Worm (Caenorhabditis elegans) whole organism, L4 larva: ENCODE data around the gene stdh-3.

Experiments
- ZK546.5 ChIP-seq, 2 experiments: sonication (generic microtip); optimal IDR thresholded peaks; 2 replicates each; lab custom pipeline; 2017; ENCODE audit warnings: missing biosample characterization in 2 of 2, missing genetic modification characterization in 2 of 2
- ceh-62 ChIP-seq: sonication (generic microtip); optimal IDR thresholded peaks from 2 replicates; lab custom pipeline; 2017; ENCODE audit warnings: missing biosample characterization, missing genetic modification characterization
- ceh-82 ChIP-seq: sonication (generic microtip); optimal IDR thresholded peaks from 2 replicates; lab custom pipeline; 2017; ENCODE audit warnings: missing biosample characterization, missing genetic modification characterization
- duxl-1 ChIP-seq: sonication (generic microtip); optimal IDR thresholded peaks from 2 replicates; lab custom pipeline; 2016; ENCODE audit warnings: mild to moderate bottlenecking, missing genetic modification characterization, moderate library complexity, missing compliant biosample characterization; ENCODE audit not compliant: poor library complexity
- gei-8 ChIP-seq: fragments of 200-800 bp; sonication (Bioruptor generic); optimal IDR thresholded peaks from 2 replicates; lab custom pipeline; 2018; ENCODE audit warnings: mild to moderate bottlenecking, missing genetic modification characterization, missing compliant biosample characterization
- lin-39 ChIP-seq: fragments of 150-350 bp; optimal IDR thresholded peaks from 2 replicates; lab custom pipeline; 2014; ENCODE audit warnings: missing biosample characterization, missing genetic modification reagents, missing genetic modification characterization
- lsy-2 ChIP-seq, 2 experiments: fragments of 150-350 bp in 1 of 2; sonication (generic microtip) in 1 of 2; optimal IDR thresholded peaks; 2 replicates each; lab custom pipeline; 2014 to 2017; ENCODE audit warnings: missing biosample characterization in 2 of 2, missing genetic modification characterization in 2 of 2
- nhr-10 ChIP-seq: fragments of 150-350 bp; optimal IDR thresholded peaks from 2 replicates; lab custom pipeline; 2014; ENCODE audit warnings: missing biosample characterization, missing genetic modification characterization
- pqm-1 ChIP-seq: sonication (generic microtip); optimal IDR thresholded peaks from 2 replicates; lab custom pipeline; 2017; ENCODE audit warnings: missing biosample characterization, missing genetic modification characterization
- saeg-2 ChIP-seq: fragments of 200-800 bp; sonication (Bioruptor generic); IDR thresholded peaks from 2 replicates; pipeline ENCODE4 v1.3.6; 2022; ENCODE audit warnings: missing genetic modification reagents, missing genetic modification characterization, missing compliant biosample characterization
- unc-62 ChIP-seq, 3 experiments: fragments of 150-350 bp in 1 of 3; sonication (generic microtip); optimal IDR thresholded peaks in 2 of 3; peaks in 1 of 3; 1 replicate in 1 of 3; 2 replicates in 2 of 3; lab custom pipeline; 2014 to 2017; ENCODE audit warnings: missing biosample characterization in 3 of 3, missing genetic modification characterization in 3 of 3, missing genetic modification reagents in 3 of 3, missing genotype in 1 of 3
- zfp-2 ChIP-seq: sonication (generic microtip); optimal IDR thresholded peaks from 2 replicates; lab custom pipeline; 2016; ENCODE audit warnings: mild to moderate bottlenecking, missing genetic modification characterization, missing compliant biosample characterization

- TF ChIP-seq ceh-82 (tag; lab: Kevin White, UChicago) (no peak), ceh-62 (no peak), ZK546.5 (tag; optimal IDR thresholded peaks at IDR 0.05; lab: Kevin White, UChicago) (no peak), nhr-10 (tag; lab: Kevin White, UChicago) (no peak), gei-8 (no peak), saeg-2 (GFP tag; lab: Robert Waterston, UW) (no peak), lin-39 (tag; lab: Kevin White, UChicago) (no peak), lsy-2 (tag; optimal IDR thresholded peaks at IDR 0.05; lab: Kevin White, UChicago) (no peak), duxl-1 (no peak), pqm-1 (tag; lab: Kevin White, UChicago) (no peak), unc-62 (GFP tag; optimal IDR thresholded peaks at IDR 0.05 in 1 of 2; lab: Kevin White, UChicago) (no peak), unc-62 (tag; optimal IDR thresholded peaks at IDR 0.05; lab: Kevin White, UChicago) (no peak), zfp-2 (no peak)
Measured at ce11 chrV:13876529-13876928, 27.9 kb upstream of the stdh-3 start, which contains the start of gene T22G5.1.
